Fruit fly (Drosophila melanogaster) whole organism, pupa: Measurements from ENCODE around the gene Pdh.

Experiments
- CG10348 ChIP-seq: fragments of 200-800 bp; sonication (Bioruptor generic); IDR thresholded peaks from 2 replicates; pipeline ENCODE4 v1.3.6; 2022; ENCODE audit warnings: missing biosample characterization, missing genetic modification characterization
- CG13204 ChIP-seq: fragments of 200-800 bp; sonication (Bioruptor generic); optimal IDR thresholded peaks from 2 replicates; lab custom pipeline; 2018; ENCODE audit warnings: missing biosample characterization, mild to moderate bottlenecking, missing genetic modification characterization, moderate library complexity
- CG17806 ChIP-seq: fragments of 200-800 bp; sonication (Bioruptor generic); optimal IDR thresholded peaks from 2 replicates; lab custom pipeline; 2018; ENCODE audit warnings: missing biosample characterization, mild to moderate bottlenecking, missing genetic modification characterization, moderate library complexity
- CG32121 ChIP-seq: fragments of 200-800 bp; sonication (Bioruptor generic); IDR thresholded peaks from 2 replicates; pipeline ENCODE4 v1.3.6; 2022; ENCODE audit warnings: missing biosample characterization, missing genetic modification characterization
- CG34367 ChIP-seq: fragments of 200-800 bp; sonication (Bioruptor generic); optimal IDR thresholded peaks from 2 replicates; lab custom pipeline; 2018; ENCODE audit warnings: missing biosample characterization, mild to moderate bottlenecking, missing genetic modification characterization
- EcR ChIP-seq: fragments of 200-800 bp; sonication (Bioruptor generic); optimal IDR thresholded peaks from 3 replicates; lab custom pipeline; 2019; ENCODE audit warnings: missing biosample characterization, missing genetic modification characterization, mild to moderate bottlenecking, moderate library complexity, missing genetic modification reagents
- Ets98B ChIP-seq: fragments of 200-800 bp; sonication (Bioruptor generic); IDR thresholded peaks from 2 replicates; pipeline ENCODE4 v1.3.6; 2022; ENCODE audit warnings: missing biosample characterization, missing genetic modification characterization
- Pif1A ChIP-seq: fragments of 200-800 bp; sonication (Bioruptor generic); optimal IDR thresholded peaks from 3 replicates; lab custom pipeline; 2016; ENCODE audit warnings: missing biosample characterization, missing genetic modification characterization
- Snoo ChIP-seq: fragments of 200-800 bp; sonication (Bioruptor generic); optimal IDR thresholded peaks from 3 replicates; lab custom pipeline; 2017; ENCODE audit warnings: missing biosample characterization, mild to moderate bottlenecking, missing genetic modification characterization, inconsistent platforms

dm6 chr3L:16351770-16352429 is 2.2 kb downstream of the Pdh start, which contains the start of the genes Golgin104 and Tcs3:
- TF ChIP-seq Pif1A (no peak), CG13204 (GFP tag; lab: Kevin White, UChicago) (no peak), CG17806 (tag; lab: Kevin White, UChicago) (no peak), Snoo (tag; lab: Kevin White, UChicago) (no peak), Ets98B (no peak), CG32121 (no peak), CG34367 (no peak), EcR (no peak), CG10348 (GFP tag; lab: Robert Waterston, UW) (no peak)
